Fruit fly (Drosophila melanogaster): Measurements from ENCODE around the gene CG10428.
A peak's percentile ranks its signal among the peaks of the same experiment; 100 is the strongest.

CG10428 gene

DNA sequence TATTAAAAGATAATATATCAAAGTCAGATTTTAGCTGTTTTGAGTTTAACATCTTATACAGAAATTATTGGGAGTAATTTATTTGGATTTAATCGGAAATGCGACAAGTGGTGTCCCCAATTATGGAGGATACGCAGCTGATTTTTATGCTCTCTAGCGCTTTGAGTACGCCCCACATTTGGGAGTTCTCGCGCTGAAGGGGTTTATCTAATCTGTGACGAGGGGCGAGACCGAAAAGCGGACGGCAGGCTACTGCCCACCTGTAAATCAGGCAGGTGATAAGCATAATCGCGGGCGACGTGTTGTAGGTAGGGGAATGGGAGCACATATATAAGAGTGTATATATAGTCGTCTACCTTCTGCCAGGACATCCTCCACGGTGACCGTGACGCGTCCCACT, 19.2 kb downstream of the CG10428 start:
- no peak for TF ChIP-seq CG6765 (GFP tag; optimal IDR thresholded peaks at IDR 0.05)
- no peak for TF ChIP-seq salm (tag; optimal IDR thresholded peaks at IDR 0.05)
- TF ChIP-seq CG15073 (GFP tag; optimal IDR thresholded peaks at IDR 0.05), result no peak
- TF ChIP-seq CG6175 (GFP tag; IDR thresholded peaks at IDR 0.05), result no peak
- no peak for TF ChIP-seq CG8478 (optimal IDR thresholded peaks at IDR 0.05)
- TF ChIP-seq HLH3B (GFP tag; IDR thresholded peaks at IDR 0.05), result 0 out of 2 replicates have a peak, but pooled peaks have one; percentile 21
- no peak for TF ChIP-seq nau (GFP tag; optimal IDR thresholded peaks at IDR 0.05)
- TF ChIP-seq Pdp1 (GFP tag; optimal IDR thresholded peaks at IDR 0.05), result peak in 1 of 2 experiments; percentile 11
- peak; percentile 74 for TF ChIP-seq GATAe (GFP tag; conservative IDR thresholded peaks at IDR 0.05)
- no peak for TF ChIP-seq klu (GFP tag; IDR thresholded peaks at IDR 0.05)
- TF ChIP-seq btn (GFP tag; optimal IDR thresholded peaks at IDR 0.05), result no peak
- peak; percentile 12 for TF ChIP-seq mirr (GFP tag; optimal IDR thresholded peaks at IDR 0.05)
- TF ChIP-seq lbe (GFP tag; optimal IDR thresholded peaks at IDR 0.05), result no peak
- TF ChIP-seq CG8290 (GFP tag; optimal IDR thresholded peaks at IDR 0.05), result no peak
- TF ChIP-seq CG8290 (tag; optimal IDR thresholded peaks at IDR 0.05), result peak in 1 of 2 experiments; percentile 28
- peak; percentile 69 for TF ChIP-seq CG1529 (GFP tag; optimal IDR thresholded peaks at IDR 0.05)
- peak; percentile 33 for TF ChIP-seq CG10543 (GFP tag; optimal IDR thresholded peaks at IDR 0.05)
- TF ChIP-seq CG34376 (GFP tag; optimal IDR thresholded peaks at IDR 0.05), result peak; percentile 8
- peak; percentile 27 for TF ChIP-seq BtbVII (GFP tag; optimal IDR thresholded peaks at IDR 0.05)
- TF ChIP-seq pita (GFP tag; optimal IDR thresholded peaks at IDR 0.05), result no peak
- TF ChIP-seq Hey (tag; optimal IDR thresholded peaks at IDR 0.05), result peak; percentile 87
- no peak for TF ChIP-seq luna (GFP tag; optimal IDR thresholded peaks at IDR 0.05)
- TF ChIP-seq grn (GFP tag; optimal IDR thresholded peaks at IDR 0.05), result peak; percentile 35
- TF ChIP-seq D19A (tag; optimal IDR thresholded peaks at IDR 0.05), result peak; percentile 15
- TF ChIP-seq sug (tag; optimal IDR thresholded peaks at IDR 0.05), result peak; percentile 37
- TF ChIP-seq Kr (GFP tag; optimal IDR thresholded peaks at IDR 0.05), result peak; percentile 46
- peak; percentile 14; the same call in 1 of the 2 replicates for TF ChIP-seq CG32532 (GFP tag; IDR thresholded peaks at IDR 0.05)
- TF ChIP-seq CG18599 (GFP tag; optimal IDR thresholded peaks at IDR 0.05), result peak; percentile 8
- peak; percentile 36 for TF ChIP-seq HmgZ (tag; optimal IDR thresholded peaks at IDR 0.05)
- no peak for TF ChIP-seq Nf-YA (GFP tag; IDR thresholded peaks at IDR 0.05)
- peak; percentile 68 for TF ChIP-seq exex (tag; optimal IDR thresholded peaks at IDR 0.05)

DNA sequence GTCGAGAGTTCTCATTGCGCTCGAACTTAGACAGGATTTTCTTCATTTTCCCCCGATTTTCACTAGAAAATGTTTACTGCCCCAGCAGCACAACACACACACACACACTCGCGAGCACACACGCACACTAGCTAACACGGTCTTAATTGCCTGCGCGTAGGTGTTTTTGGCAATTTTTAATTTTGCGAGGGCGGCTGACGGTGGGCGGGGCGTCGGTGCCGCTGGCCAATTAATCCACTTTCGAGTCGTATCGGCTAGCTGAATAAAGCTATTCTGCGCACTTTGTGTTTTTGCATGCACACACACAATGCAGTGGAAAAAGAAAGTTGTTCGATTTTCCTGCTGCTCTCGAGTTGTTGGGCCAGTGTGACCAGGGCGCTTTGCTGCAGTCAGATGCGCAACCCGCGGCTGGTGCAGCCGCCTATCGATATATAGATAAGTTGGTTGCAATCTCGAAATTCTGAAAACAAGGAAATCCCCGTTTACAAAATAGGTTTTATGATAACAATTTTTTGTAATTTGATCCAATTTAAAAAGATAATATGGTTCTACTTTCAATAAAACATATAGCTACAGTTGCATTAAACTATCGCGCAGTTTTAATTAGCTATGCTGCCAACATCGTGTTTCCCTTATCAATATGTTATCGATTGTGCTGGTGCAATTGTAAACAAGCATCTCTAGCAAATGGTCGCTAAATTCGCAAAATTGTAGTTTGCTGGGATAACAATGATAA, 19.9 kb downstream of the CG10428 start, which contains the start of the genes Nak and Tango6:
Nak (minus strand) TSS at position 375 of the 736 bp plus-strand sequence.
Tango6 (plus strand) TSS at position 659 of the 736 bp plus-strand sequence.
- TF ChIP-seq insv (GFP tag; optimal IDR thresholded peaks at IDR 0.05) (peak in 1 of 2 experiments; percentile 16), sc (optimal IDR thresholded peaks at IDR 0.05) (no peak), sc (GFP tag; optimal IDR thresholded peaks at IDR 0.05) (no peak), Vsx1 (GFP tag; optimal IDR thresholded peaks at IDR 0.05) (peak; percentile 100), cwo (GFP tag; optimal IDR thresholded peaks at IDR 0.05) (no peak), lmd (GFP tag; IDR thresholded peaks at IDR 0.05) (no peak), sim (GFP tag; IDR thresholded peaks at IDR 0.05) (no peak), CG4282 (GFP tag; optimal IDR thresholded peaks at IDR 0.05) (no peak), pho (GFP tag; optimal IDR thresholded peaks at IDR 0.05) (peak; percentile 32), MESR4 (GFP tag; optimal IDR thresholded peaks at IDR 0.05) (peak; percentile 88), exex (tag; optimal IDR thresholded peaks at IDR 0.05) (peak; percentile 9), Kr (GFP tag; optimal IDR thresholded peaks at IDR 0.05) (no peak), CG2875 (GFP tag; optimal IDR thresholded peaks at IDR 0.05) (no peak), amos (GFP tag; IDR thresholded peaks at IDR 0.05; ENCODE audit: partially characterized antibody) (peak; percentile 85), ssp (GFP tag; IDR thresholded peaks at IDR 0.05) (no peak), CG16779 (GFP tag; IDR thresholded peaks at IDR 0.05) (no peak), Nf-YC (tag; optimal IDR thresholded peaks at IDR 0.05) (peak; percentile 40), CG31365 (tag; optimal IDR thresholded peaks at IDR 0.05) (no peak), CG14441 (GFP tag; IDR thresholded peaks at IDR 0.05) (no peak), CG1233 (GFP tag; optimal IDR thresholded peaks at IDR 0.05) (no peak), tup (GFP tag; optimal IDR thresholded peaks at IDR 0.05) (no peak), CG2129 (GFP tag; IDR thresholded peaks at IDR 0.05; ENCODE audit: partially characterized antibody) (peak; percentile 95)
